Worm (Caenorhabditis elegans): ENCODE results near the gene srsx-24.

DNA sequence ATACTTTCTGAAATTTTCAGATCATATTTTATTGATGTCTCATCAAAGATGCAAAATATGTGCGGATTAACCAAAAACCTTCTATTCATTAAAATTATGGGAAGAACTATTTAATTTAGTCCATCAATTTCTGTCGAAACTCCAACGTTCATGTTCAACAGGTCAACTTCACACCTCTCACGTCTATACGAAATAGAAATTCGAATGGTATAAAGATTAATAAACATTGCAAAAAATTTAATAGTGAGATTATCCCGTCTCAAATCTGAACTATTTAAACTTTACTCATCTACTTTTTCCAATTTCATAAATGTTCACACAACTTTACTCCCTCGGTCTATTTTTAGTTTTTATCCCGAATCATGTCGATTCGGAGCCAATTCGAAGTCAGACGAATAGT is 30.3 kb upstream of the srsx-24 start, which contains the start of gene R13D7.2:
- TF ChIP-seq fkh-10 (GFP tag; optimal IDR thresholded peaks at IDR 0.05) = no peak
- no peak for TF ChIP-seq unc-62 (GFP tag; optimal IDR thresholded peaks at IDR 0.05 in 1 of 2)
- TF ChIP-seq unc-62 (tag; optimal IDR thresholded peaks at IDR 0.05) = no peak
- TF ChIP-seq nhr-11 (tag; optimal IDR thresholded peaks at IDR 0.05) = no peak
- TF ChIP-seq F49E8.2 (tag; optimal IDR thresholded peaks at IDR 0.05; ENCODE audit: borderline replicate concordance) = no peak
- no peak for TF ChIP-seq spr-3 (GFP tag; optimal IDR thresholded peaks at IDR 0.05)
- no peak for TF ChIP-seq lin-13 (GFP tag; optimal IDR thresholded peaks at IDR 0.05)
- TF ChIP-seq lsy-2 (tag; optimal IDR thresholded peaks at IDR 0.05) = no peak
- TF ChIP-seq tag-97 (GFP tag; IDR thresholded peaks at IDR 0.05) = no peak
- TF ChIP-seq dmd-6 (GFP tag; IDR thresholded peaks at IDR 0.05) = no peak
- no peak for TF ChIP-seq unc-130 (GFP tag; optimal IDR thresholded peaks at IDR 0.05)
- TF ChIP-seq snpc-4 (tag; optimal IDR thresholded peaks at IDR 0.05) = no peak

All from whole organism, L4 larva.